Worm (Caenorhabditis elegans) whole organism, early embryonic: ENCODE measurements around the gene F38B6.3.

Experiments used
- B0310.2 ChIP-seq: sonication (generic microtip); optimal IDR thresholded peaks from 2 replicates; lab custom pipeline; 2016; ENCODE audit warnings: mild to moderate bottlenecking, missing genetic modification characterization, missing compliant biosample characterization
- F13C5.2 ChIP-seq: sonication (generic microtip); optimal IDR thresholded peaks from 2 replicates; lab custom pipeline; 2017; ENCODE audit warnings: mild to moderate bottlenecking, missing genetic modification characterization, inconsistent platforms, missing compliant biosample characterization
- aly-1 ChIP-seq: sonication (generic microtip); optimal IDR thresholded peaks from 2 replicates; lab custom pipeline; 2016; ENCODE audit warnings: missing genetic modification characterization, missing compliant biosample characterization
- ama-1 ChIP-seq: fragments of 150-350 bp; optimal IDR thresholded peaks from 2 replicates; lab custom pipeline; 2014
- ceh-13 ChIP-seq: fragments of 200-800 bp; sonication (Bioruptor generic); optimal IDR thresholded peaks from 2 replicates; lab custom pipeline; 2018; ENCODE audit warnings: mild to moderate bottlenecking, missing genetic modification characterization, missing compliant biosample characterization
- ceh-36 ChIP-seq: sonication (generic microtip); optimal IDR thresholded peaks from 2 replicates; lab custom pipeline; 2016; ENCODE audit warnings: missing genetic modification characterization, inconsistent platforms, missing compliant biosample characterization
- ets-7 ChIP-seq: sonication (generic microtip); optimal IDR thresholded peaks from 2 replicates; lab custom pipeline; 2016; ENCODE audit warnings: missing genotype, missing genetic modification characterization, missing compliant biosample characterization
- flt-1 ChIP-seq: fragments of 200-800 bp; sonication (Bioruptor generic); IDR thresholded peaks from 2 replicates; pipeline ENCODE4 v1.3.6; 2022; ENCODE audit warnings: missing genetic modification characterization, missing compliant biosample characterization
- hmbx-1 ChIP-seq: sonication (generic microtip); optimal IDR thresholded peaks from 2 replicates; lab custom pipeline; 2016; ENCODE audit warnings: mild to moderate bottlenecking, missing genetic modification characterization, missing compliant biosample characterization
- hmg-4 ChIP-seq: fragments of 200-800 bp; sonication (Bioruptor generic); optimal IDR thresholded peaks from 2 replicates; lab custom pipeline; 2018; ENCODE audit warnings: mild to moderate bottlenecking, missing genetic modification characterization, missing compliant biosample characterization
- hnd-1 ChIP-seq: sonication (generic microtip); optimal IDR thresholded peaks from 2 replicates; lab custom pipeline; 2016; ENCODE audit warnings: missing genetic modification characterization, missing compliant biosample characterization
- pes-1 ChIP-seq: fragments of 200-800 bp; sonication (Bioruptor generic); IDR thresholded peaks from 2 replicates; pipeline ENCODE4 v1.3.6; 2022; ENCODE audit warnings: missing genetic modification reagents, missing genetic modification characterization, missing compliant biosample characterization
- scrt-1 ChIP-seq: fragments of 200-800 bp; sonication (Bioruptor generic); IDR thresholded peaks from 2 replicates; pipeline ENCODE4 v1.3.6; 2022; ENCODE audit warnings: missing genetic modification characterization, missing compliant biosample characterization
- sea-1 ChIP-seq: fragments of 200-800 bp; sonication (Bioruptor generic); conservative IDR thresholded peaks from 2 replicates; pipeline ENCODE4 v1.3.6; 2022; ENCODE audit warnings: missing genetic modification characterization, missing compliant biosample characterization
- tbx-11 ChIP-seq: fragments of 200-800 bp; sonication (Bioruptor generic); IDR thresholded peaks from 2 replicates; pipeline ENCODE4 v1.3.6; 2022; ENCODE audit warnings: missing genetic modification characterization, missing compliant biosample characterization
- tbx-37 ChIP-seq: fragments of 200-800 bp; sonication (Bioruptor generic); conservative IDR thresholded peaks from 2 replicates; pipeline ENCODE4 v1.3.6; 2022; ENCODE audit warnings: missing genetic modification reagents, missing genetic modification characterization, missing compliant biosample characterization
- tra-4 ChIP-seq: sonication (generic microtip); optimal IDR thresholded peaks from 2 replicates; lab custom pipeline; 2017; ENCODE audit warnings: missing genetic modification characterization, missing compliant biosample characterization

The F38B6.3 gene

DNA sequence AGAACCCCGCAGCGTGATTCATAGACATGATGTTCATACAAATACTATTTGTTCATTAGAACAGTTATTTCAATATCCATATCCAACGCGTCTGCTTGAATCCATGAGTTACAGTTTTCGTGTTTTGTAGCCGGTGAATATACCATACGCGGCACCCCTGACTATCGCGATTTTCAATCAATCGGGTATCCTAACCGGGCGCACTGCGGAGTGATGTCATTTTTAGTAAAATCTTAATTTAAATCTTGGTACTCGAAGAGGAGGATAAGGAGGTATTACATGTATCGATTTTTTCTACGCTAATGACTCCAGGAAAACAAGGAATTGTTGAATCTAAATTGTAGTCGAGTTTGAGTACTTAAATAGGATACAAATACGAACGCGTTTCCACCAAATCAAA, 24.1 kb upstream of the F38B6.3 start:
- no peak for TF ChIP-seq ceh-13 (GFP tag; lab: Kevin White, UChicago)

DNA sequence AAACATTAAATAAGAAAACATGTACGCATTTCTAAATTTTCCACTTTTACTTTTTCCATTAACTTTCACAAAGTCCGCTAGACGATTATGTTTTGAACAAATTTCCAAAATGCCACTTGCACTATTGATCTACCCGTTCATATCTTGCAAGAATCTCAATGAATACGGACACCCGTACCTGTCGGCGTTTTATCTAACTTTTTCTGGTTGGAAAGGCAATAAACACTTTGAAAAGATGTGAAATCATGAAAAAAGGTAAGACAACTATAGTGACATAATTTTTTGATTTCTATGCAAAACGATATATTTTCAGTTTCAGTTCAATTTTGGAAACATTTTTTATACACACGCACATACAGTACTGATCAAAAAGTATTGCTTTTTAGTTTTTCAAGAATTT, 21.7 kb upstream of the F38B6.3 start:
- TF ChIP-seq scrt-1 (no peak), B0310.2 (tag; lab: Kevin White, UChicago) (no peak), ceh-36 (tag; lab: Kevin White, UChicago) (no peak), tbx-11 (GFP tag; lab: Robert Waterston, UW) (no peak), hmbx-1 (tag; lab: Kevin White, UChicago) (no peak), ama-1 (lab: Kevin White, UChicago) (no peak), ets-7 (tag; lab: Kevin White, UChicago) (no peak), hnd-1 (tag; lab: Kevin White, UChicago) (no peak), tra-4 (tag; lab: Kevin White, UChicago) (no peak), ceh-13 (GFP tag; lab: Kevin White, UChicago) (no peak), tbx-37 (GFP tag; lab: Robert Waterston, UW) (no peak), sea-1 (GFP tag; lab: Robert Waterston, UW) (no peak)

ce11 chrX:6672519-6672918, 20.9 kb upstream of the F38B6.3 start, which contains the start of gene col-172:
Gene col-172, plus strand, starts transcription at chrX:6672819.
- no peak for TF ChIP-seq ceh-36 (tag; lab: Kevin White, UChicago)
- no peak for TF ChIP-seq tbx-37 (GFP tag; lab: Robert Waterston, UW)
- no peak for TF ChIP-seq hnd-1 (tag; lab: Kevin White, UChicago)
- TF ChIP-seq flt-1 (GFP tag; lab: Robert Waterston, UW) = no peak
- no peak for TF ChIP-seq tbx-11 (GFP tag; lab: Robert Waterston, UW)
- TF ChIP-seq aly-1 (tag; lab: Kevin White, UChicago) = no peak
- TF ChIP-seq ets-7 (tag; lab: Kevin White, UChicago) = no peak
- no peak for TF ChIP-seq scrt-1
- no peak for TF ChIP-seq sea-1 (GFP tag; lab: Robert Waterston, UW)
- no peak for TF ChIP-seq B0310.2 (tag; lab: Kevin White, UChicago)
- TF ChIP-seq ceh-13 (GFP tag; lab: Kevin White, UChicago) = no peak
- TF ChIP-seq hmbx-1 (tag; lab: Kevin White, UChicago) = no peak
- TF ChIP-seq ama-1 (lab: Kevin White, UChicago) = no peak
- TF ChIP-seq pes-1 = no peak
- TF ChIP-seq hmg-4 = no peak
- TF ChIP-seq F13C5.2 (tag; lab: Kevin White, UChicago) = no peak
- no peak for TF ChIP-seq tra-4 (tag; lab: Kevin White, UChicago)

DNA sequence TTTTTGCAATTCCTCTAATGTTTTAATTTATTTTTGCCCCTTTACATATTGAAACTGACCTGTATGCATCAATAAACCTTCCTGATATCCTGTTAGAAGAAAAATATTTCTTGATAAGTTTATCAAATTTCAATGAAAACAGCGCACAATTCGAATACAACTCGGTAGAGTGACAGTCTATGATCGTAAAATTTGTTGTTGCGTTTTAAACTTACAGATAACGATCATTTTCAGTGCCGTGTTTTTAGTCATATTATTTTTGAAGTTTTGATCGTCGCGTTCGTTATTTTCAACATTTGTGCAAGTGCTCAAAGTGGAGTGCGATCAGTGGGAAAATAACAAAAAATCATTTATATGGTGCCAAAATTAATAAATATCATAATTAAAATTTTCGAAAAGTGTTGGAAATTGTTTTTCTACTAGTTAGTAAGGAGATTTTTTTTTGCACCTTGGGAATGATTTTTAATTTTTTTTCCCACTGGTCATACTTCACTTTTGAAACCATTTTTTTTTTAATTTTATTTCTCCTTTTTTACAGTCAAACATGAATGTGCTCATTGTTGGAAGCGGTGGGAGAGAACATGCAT, 19.0 kb upstream of the F38B6.3 start, which contains the start of gene F38B6.4:
F38B6.4 (plus strand) TSS at position 537 of the 587 bp plus-strand sequence.
- TF ChIP-seq hmg-4 = no peak
- no peak for TF ChIP-seq tra-4 (tag; lab: Kevin White, UChicago)
- no peak for TF ChIP-seq pes-1
- no peak for TF ChIP-seq ceh-13 (GFP tag; lab: Kevin White, UChicago)
- no peak for TF ChIP-seq F13C5.2 (tag; lab: Kevin White, UChicago)
- TF ChIP-seq tbx-11 (GFP tag; lab: Robert Waterston, UW) = no peak
- TF ChIP-seq tbx-37 (GFP tag; lab: Robert Waterston, UW) = no peak
- no peak for TF ChIP-seq flt-1 (GFP tag; lab: Robert Waterston, UW)
- no peak for TF ChIP-seq hnd-1 (tag; lab: Kevin White, UChicago)

- TF ChIP-seq ceh-36 (tag; lab: Kevin White, UChicago) (no peak), ceh-13 (GFP tag; lab: Kevin White, UChicago) (no peak), B0310.2 (tag; lab: Kevin White, UChicago) (no peak), hmbx-1 (tag; lab: Kevin White, UChicago) (no peak), tra-4 (tag; lab: Kevin White, UChicago) (no peak), tbx-37 (GFP tag; lab: Robert Waterston, UW) (no peak), flt-1 (GFP tag; lab: Robert Waterston, UW) (no peak), scrt-1 (no peak), tbx-11 (GFP tag; lab: Robert Waterston, UW) (no peak), ets-7 (tag; lab: Kevin White, UChicago) (no peak), F13C5.2 (tag; lab: Kevin White, UChicago) (no peak), ama-1 (lab: Kevin White, UChicago) (no peak), sea-1 (GFP tag; lab: Robert Waterston, UW) (no peak), hnd-1 (tag; lab: Kevin White, UChicago) (no peak), pes-1 (no peak), hmg-4 (no peak), aly-1 (tag; lab: Kevin White, UChicago) (no peak)
Measured at ce11 chrX:6682683-6683082, 10.7 kb upstream of the F38B6.3 start, which contains the start of gene F38B6.8. Gene F38B6.8, minus strand, starts transcription at chrX:6682783.

ce11 chrX:6687345-6687744, 6.1 kb upstream of the F38B6.3 start:
- TF ChIP-seq scrt-1 (no peak), B0310.2 (tag; lab: Kevin White, UChicago) (no peak), pes-1 (no peak), hmg-4 (no peak), ceh-13 (GFP tag; lab: Kevin White, UChicago) (no peak), ama-1 (lab: Kevin White, UChicago) (no peak), ceh-36 (tag; lab: Kevin White, UChicago) (no peak), tbx-37 (GFP tag; lab: Robert Waterston, UW) (no peak), F13C5.2 (tag; lab: Kevin White, UChicago) (no peak)

- no peak for TF ChIP-seq tra-4 (tag; lab: Kevin White, UChicago)
- TF ChIP-seq ets-7 (tag; lab: Kevin White, UChicago) = no peak
- no peak for TF ChIP-seq scrt-1
- TF ChIP-seq hmbx-1 (tag; lab: Kevin White, UChicago) = no peak
- no peak for TF ChIP-seq hnd-1 (tag; lab: Kevin White, UChicago)
- TF ChIP-seq hmg-4 = no peak
- TF ChIP-seq ceh-36 (tag; lab: Kevin White, UChicago) = no peak
Measured at ce11 chrX:6687756-6688155, 5.7 kb upstream of the F38B6.3 start.
